Fruit fly (Drosophila melanogaster) whole organism, embryonic: ENCODE results near the gene peg.

Experiments used
- Atf-2 ChIP-seq: fragments of 200-800 bp; sonication (Bioruptor generic); optimal IDR thresholded peaks from 2 replicates; lab custom pipeline; 2016; ENCODE audit warnings: missing biosample characterization, missing genetic modification characterization
- BtbVII ChIP-seq: fragments of 200-800 bp; sonication (Bioruptor generic); optimal IDR thresholded peaks from 3 replicates; lab custom pipeline; 2017; ENCODE audit warnings: missing biosample characterization, mild to moderate bottlenecking, missing genetic modification characterization
- CG11695 ChIP-seq: fragments of 200-800 bp; sonication (Bioruptor generic); IDR thresholded peaks from 3 replicates; pipeline ENCODE4 v1.3.6; 2022; ENCODE audit warnings: missing biosample characterization, missing genetic modification characterization
- CG12219 ChIP-seq: fragments of 200-800 bp; sonication (Bioruptor generic); optimal IDR thresholded peaks from 3 replicates; lab custom pipeline; 2018; ENCODE audit warnings: missing biosample characterization, mild to moderate bottlenecking, missing genetic modification characterization
- CG12391 ChIP-seq: fragments of 200-800 bp; sonication (Bioruptor generic); optimal IDR thresholded peaks from 3 replicates; lab custom pipeline; 2018; ENCODE audit warnings: missing biosample characterization, mild to moderate bottlenecking, missing genetic modification characterization, moderate library complexity
- CG12769 ChIP-seq: fragments of 200-800 bp; sonication (Bioruptor generic); optimal IDR thresholded peaks from 2 replicates; lab custom pipeline; 2019; ENCODE audit warnings: missing biosample characterization, mild to moderate bottlenecking, missing genetic modification characterization, moderate library complexity
- CG13775 ChIP-seq: fragments of 200-800 bp; sonication (Bioruptor generic); optimal IDR thresholded peaks from 3 replicates; lab custom pipeline; 2017; ENCODE audit warnings: missing biosample characterization, mild to moderate bottlenecking, missing genetic modification characterization
- CG14667 ChIP-seq: fragments of 200-800 bp; sonication (Bioruptor generic); IDR thresholded peaks from 2 replicates; pipeline ENCODE4 v1.3.6; 2022; ENCODE audit warnings: missing biosample characterization, missing genetic modification characterization
- CG14860 ChIP-seq: fragments of 200-800 bp; sonication (Bioruptor generic); IDR thresholded peaks from 3 replicates; pipeline ENCODE4 v1.3.6; 2022; ENCODE audit warnings: missing biosample characterization, missing genetic modification characterization; ENCODE audit not compliant: partially characterized antibody
- CG15696 ChIP-seq: fragments of 200-800 bp; sonication (Bioruptor generic); optimal IDR thresholded peaks from 2 replicates; lab custom pipeline; 2019; ENCODE audit warnings: missing biosample characterization, mild to moderate bottlenecking, missing genetic modification characterization, moderate library complexity
- CG16813 ChIP-seq: fragments of 200-800 bp; sonication (Bioruptor generic); IDR thresholded peaks from 3 replicates; pipeline ENCODE4 v1.3.6; 2022; ENCODE audit warnings: missing biosample characterization, missing genetic modification characterization; ENCODE audit not compliant: partially characterized antibody
- CG18619 ChIP-seq: fragments of 200-800 bp; sonication (Bioruptor generic); optimal IDR thresholded peaks from 3 replicates; lab custom pipeline; 2017; ENCODE audit warnings: missing biosample characterization, mild to moderate bottlenecking, missing genetic modification characterization
- CG3065 ChIP-seq: fragments of 200-800 bp; sonication (Bioruptor generic); optimal IDR thresholded peaks from 2 replicates; lab custom pipeline; 2016; ENCODE audit warnings: missing biosample characterization, missing genetic modification characterization
- CG32767 ChIP-seq: fragments of 200-800 bp; sonication (Bioruptor generic); IDR thresholded peaks from 2 replicates; pipeline ENCODE4 v1.3.6; 2022; ENCODE audit warnings: missing biosample characterization, missing genetic modification characterization
- CG4424 ChIP-seq: fragments of 200-800 bp; sonication (Bioruptor generic); optimal IDR thresholded peaks from 3 replicates; lab custom pipeline; 2016; ENCODE audit warnings: missing biosample characterization, missing genetic modification characterization
- CG5180 ChIP-seq: fragments of 200-800 bp; sonication (Bioruptor generic); optimal IDR thresholded peaks from 3 replicates; lab custom pipeline; 2017; ENCODE audit warnings: missing biosample characterization, missing genetic modification characterization, mild to moderate bottlenecking, moderate library complexity, missing genetic modification reagents
- CG8388 ChIP-seq: fragments of 200-800 bp; sonication (Bioruptor generic); optimal IDR thresholded peaks from 2 replicates; lab custom pipeline; 2019; ENCODE audit warnings: missing biosample characterization, mild to moderate bottlenecking, missing genetic modification characterization, moderate library complexity
- Camta ChIP-seq: fragments of 200-800 bp; sonication (Bioruptor generic); optimal IDR thresholded peaks from 2 replicates; lab custom pipeline; 2016; ENCODE audit warnings: missing biosample characterization, missing genetic modification characterization
- D ChIP-seq, 2 experiments: fragments of 200-800 bp in 1 of 2; fragments of >200 bp in 1 of 2; sonication (Bioruptor generic) in 1 of 2; optimal IDR thresholded peaks; 2 replicates in 1 of 2; 3 replicates in 1 of 2; lab custom pipeline; 2017; ENCODE audit warnings: mild to moderate bottlenecking in 1 of 2, missing biosample characterization in 1 of 2, missing genetic modification characterization in 1 of 2, missing genetic modification reagents in 1 of 2
- Eip74EF ChIP-seq, 2 experiments: fragments of 200-800 bp in 1 of 2; fragments of >200 bp in 1 of 2; sonication (Bioruptor generic) in 1 of 2; optimal IDR thresholded peaks; 2 replicates each; lab custom pipeline; 2017 to 2019; ENCODE audit warnings: missing biosample characterization in 2 of 2, missing genetic modification characterization in 2 of 2, mild to moderate bottlenecking in 1 of 2, moderate library complexity in 1 of 2
- Fer3 ChIP-seq: fragments of 200-800 bp; sonication (Bioruptor generic); optimal IDR thresholded peaks from 2 replicates; lab custom pipeline; 2018; ENCODE audit warnings: missing biosample characterization, mild to moderate bottlenecking, missing genetic modification characterization, moderate library complexity
- HLH54F ChIP-seq: fragments of 200-800 bp; sonication (Bioruptor generic); optimal IDR thresholded peaks from 3 replicates; lab custom pipeline; 2016; ENCODE audit warnings: missing biosample characterization, missing genetic modification characterization
- Lim3 ChIP-seq: fragments of 200-800 bp; sonication (Bioruptor generic); IDR thresholded peaks from 2 replicates; pipeline ENCODE4 v1.3.6; 2022; ENCODE audit warnings: missing biosample characterization, missing genetic modification characterization
- Myb ChIP-seq: fragments of 200-800 bp; sonication (Bioruptor generic); optimal IDR thresholded peaks from 2 replicates; lab custom pipeline; 2016; ENCODE audit warnings: missing biosample characterization, missing genetic modification characterization
- Nf-YA ChIP-seq: fragments of 200-800 bp; sonication (Bioruptor generic); IDR thresholded peaks from 2 replicates; pipeline ENCODE4 v1.3.6; 2022; ENCODE audit warnings: missing biosample characterization, missing genetic modification characterization
- Sry-δ ChIP-seq: fragments of 200-800 bp; sonication (Bioruptor generic); optimal IDR thresholded peaks from 2 replicates; lab custom pipeline; 2016; ENCODE audit warnings: missing biosample characterization, missing genetic modification characterization
- bcd ChIP-seq: fragments of 200-800 bp; sonication (Bioruptor generic); optimal IDR thresholded peaks from 2 replicates; lab custom pipeline; 2017; ENCODE audit warnings: missing biosample characterization, mild to moderate bottlenecking, missing genetic modification characterization
- bsh ChIP-seq, 2 experiments: fragments of 200-800 bp; sonication (Bioruptor generic); optimal IDR thresholded peaks; 2 replicates each; lab custom pipeline; 2017 to 2018; ENCODE audit warnings: mild to moderate bottlenecking in 2 of 2, missing biosample characterization in 2 of 2, missing genetic modification characterization in 2 of 2, moderate library complexity in 1 of 2
- cg ChIP-seq: fragments of 200-800 bp; sonication (Bioruptor generic); optimal IDR thresholded peaks from 3 replicates; lab custom pipeline; 2019; ENCODE audit warnings: missing biosample characterization, mild to moderate bottlenecking, missing genetic modification characterization, moderate library complexity
- da ChIP-seq: fragments of 200-800 bp; sonication (Bioruptor generic); optimal IDR thresholded peaks from 2 replicates; lab custom pipeline; 2016; ENCODE audit warnings: missing biosample characterization, missing genetic modification characterization
- dan ChIP-seq: fragments of 200-800 bp; sonication (Bioruptor generic); IDR thresholded peaks from 2 replicates; pipeline ENCODE4 v1.3.6; 2022; ENCODE audit warnings: missing biosample characterization, missing genetic modification characterization
- ewg ChIP-seq: fragments of 200-800 bp; sonication (Bioruptor generic); optimal IDR thresholded peaks from 3 replicates; lab custom pipeline; 2017; ENCODE audit warnings: mild to moderate bottlenecking, missing biosample characterization, missing genetic modification reagents, missing genetic modification characterization
- exex ChIP-seq: fragments of 200-800 bp; sonication (Bioruptor generic); optimal IDR thresholded peaks from 4 replicates; lab custom pipeline; 2018; ENCODE audit warnings: missing biosample characterization, mild to moderate bottlenecking, missing genetic modification characterization, moderate library complexity
- eyg ChIP-seq: fragments of 200-800 bp; sonication (Bioruptor generic); optimal IDR thresholded peaks from 3 replicates; lab custom pipeline; 2016; ENCODE audit warnings: missing biosample characterization, missing genetic modification characterization
- fu2 ChIP-seq: fragments of 200-800 bp; sonication (Bioruptor generic); optimal IDR thresholded peaks from 2 replicates; lab custom pipeline; 2016; ENCODE audit warnings: missing biosample characterization, missing genetic modification characterization
- gcm ChIP-seq: fragments of 200-800 bp; sonication (Bioruptor generic); optimal IDR thresholded peaks from 2 replicates; lab custom pipeline; 2019; ENCODE audit warnings: missing biosample characterization, mild to moderate bottlenecking, missing genetic modification characterization, moderate library complexity
- gro ChIP-seq: fragments of 200-800 bp; sonication (Bioruptor generic); optimal IDR thresholded peaks from 2 replicates; lab custom pipeline; 2016; ENCODE audit warnings: missing biosample characterization, missing genetic modification characterization
- hb ChIP-seq: fragments of 200-800 bp; sonication (Bioruptor generic); IDR thresholded peaks from 3 replicates; pipeline ENCODE4 v1.3.6; 2022; ENCODE audit warnings: missing biosample characterization, missing genetic modification characterization; ENCODE audit not compliant: partially characterized antibody
- jumu ChIP-seq: fragments of 200-800 bp; sonication (Bioruptor generic); optimal IDR thresholded peaks from 3 replicates; lab custom pipeline; 2016; ENCODE audit warnings: missing biosample characterization, missing genetic modification characterization
- org-1 ChIP-seq: fragments of 200-800 bp; sonication (Bioruptor generic); optimal IDR thresholded peaks from 2 replicates; lab custom pipeline; 2017; ENCODE audit warnings: missing biosample characterization, missing genetic modification characterization
- pho ChIP-seq: fragments of 200-800 bp; sonication (Bioruptor generic); optimal IDR thresholded peaks from 2 replicates; lab custom pipeline; 2016; ENCODE audit warnings: missing biosample characterization, missing genetic modification characterization
- phol ChIP-seq: fragments of 200-800 bp; sonication (Bioruptor generic); optimal IDR thresholded peaks from 3 replicates; lab custom pipeline; 2018; ENCODE audit warnings: missing biosample characterization, mild to moderate bottlenecking, missing genetic modification characterization, moderate library complexity
- pnt ChIP-seq: fragments of 200-800 bp; sonication (Bioruptor generic); optimal IDR thresholded peaks from 3 replicates; lab custom pipeline; 2016; ENCODE audit warnings: missing biosample characterization, missing genetic modification characterization
- pum ChIP-seq: fragments of 200-800 bp; sonication (Bioruptor generic); optimal IDR thresholded peaks from 2 replicates; lab custom pipeline; 2016; ENCODE audit warnings: missing biosample characterization, missing genetic modification characterization
- salm ChIP-seq: fragments of 200-800 bp; sonication (Bioruptor generic); optimal IDR thresholded peaks from 2 replicates; lab custom pipeline; 2018; ENCODE audit warnings: missing biosample characterization, mild to moderate bottlenecking, missing genetic modification characterization
- sd ChIP-seq: fragments of 200-800 bp; sonication (Bioruptor generic); optimal IDR thresholded peaks from 3 replicates; lab custom pipeline; 2018; ENCODE audit warnings: missing biosample characterization, mild to moderate bottlenecking, missing genetic modification characterization, moderate library complexity
- seq ChIP-seq: fragments of 200-800 bp; sonication (Bioruptor generic); IDR thresholded peaks from 2 replicates; pipeline ENCODE4 v1.3.6; 2022; ENCODE audit warnings: missing biosample characterization, missing genetic modification characterization
- sna ChIP-seq: fragments of 200-800 bp; sonication (Bioruptor generic); IDR thresholded peaks from 2 replicates; pipeline ENCODE4 v1.3.6; 2022; ENCODE audit warnings: missing biosample characterization, missing genetic modification characterization; ENCODE audit not compliant: partially characterized antibody
- tin ChIP-seq: fragments of 200-800 bp; sonication (Bioruptor generic); optimal IDR thresholded peaks from 3 replicates; lab custom pipeline; 2016; ENCODE audit warnings: missing biosample characterization, missing genetic modification characterization

The peg gene

dm6 chr3R:20989657-20990056, 34.3 kb downstream of the peg start (continued):
- peak; percentile 17 for TF ChIP-seq Camta
- TF ChIP-seq CG14667 (GFP tag; lab: Robert Waterston, UW) = 0 out of 2 replicates have a peak, but pooled peaks have one; percentile 13
- TF ChIP-seq eyg (GFP tag; lab: Kevin White, UChicago) = no peak
- TF ChIP-seq org-1 = peak; percentile 39
- TF ChIP-seq Fer3 (tag; lab: Kevin White, UChicago) = peak; percentile 43
- 0 out of 2 replicates have a peak, but pooled peaks have one; percentile 29 for TF ChIP-seq CG32767 (GFP tag; lab: Robert Waterston, UW)
- no peak for TF ChIP-seq Lim3 (GFP tag; lab: Robert Waterston, UW)
- TF ChIP-seq pho (GFP tag; lab: Kevin White, UChicago) = peak; percentile 62
- TF ChIP-seq seq (GFP tag; lab: Robert Waterston, UW) = 0 out of 2 replicates have a peak, but pooled peaks have one; percentile 36
- peak; percentile 13 for TF ChIP-seq CG4424 (GFP tag; lab: Kevin White, UChicago)
- TF ChIP-seq Eip74EF (GFP tag; optimal IDR thresholded peaks at IDR 0.05; lab: Kevin White, UChicago) = peak in 1 of 2 experiments; percentile 46
- no peak for TF ChIP-seq sna (GFP tag; lab: Robert Waterston, UW)
- no peak for TF ChIP-seq Nf-YA (GFP tag; lab: Robert Waterston, UW)
- peak; percentile 39 for TF ChIP-seq CG12391 (tag; lab: Kevin White, UChicago)
- no peak for TF ChIP-seq CG14860 (GFP tag; lab: Robert Waterston, UW)
- TF ChIP-seq bsh (GFP tag; optimal IDR thresholded peaks at IDR 0.05; lab: Kevin White, UChicago) = no peak
- TF ChIP-seq HLH54F (GFP tag; lab: Kevin White, UChicago) = peak; percentile 26
- TF ChIP-seq CG11695 (GFP tag; lab: Robert Waterston, UW) = peak; percentile 64; the same call in 2 of the 3 replicates
- TF ChIP-seq cg (GFP tag; lab: Kevin White, UChicago) = no peak
- peak; percentile 36 for TF ChIP-seq gro (GFP tag; lab: Kevin White, UChicago)
- peak; percentile 64 for TF ChIP-seq CG18619 (GFP tag; lab: Kevin White, UChicago)
- peak; percentile 27 for TF ChIP-seq CG8388 (GFP tag; lab: Kevin White, UChicago)
- peak; percentile 33 for TF ChIP-seq CG15696 (tag; lab: Kevin White, UChicago)
- TF ChIP-seq CG12219 (GFP tag; lab: Kevin White, UChicago) = peak; percentile 13
- peak; percentile 68 for TF ChIP-seq Atf-2 (GFP tag; lab: Kevin White, UChicago)
- TF ChIP-seq CG3065 (GFP tag; lab: Kevin White, UChicago) = no peak
- peak; percentile 5 for TF ChIP-seq sd (tag; lab: Kevin White, UChicago)
- no peak for TF ChIP-seq CG16813
- no peak for TF ChIP-seq CG12769 (tag; lab: Kevin White, UChicago)
- TF ChIP-seq hb (GFP tag; lab: Robert Waterston, UW) = no peak
- TF ChIP-seq ewg = peak; percentile 23
- peak; percentile 43 for TF ChIP-seq pnt (GFP tag; lab: Kevin White, UChicago)
- peak; percentile 29 for TF ChIP-seq Sry-δ
- peak; percentile 13 for TF ChIP-seq tin (GFP tag; lab: Kevin White, UChicago)
- TF ChIP-seq exex (tag; lab: Kevin White, UChicago) = no peak
- no peak for TF ChIP-seq salm
- TF ChIP-seq D (optimal IDR thresholded peaks at IDR 0.05; lab: Kevin White, UChicago) = no peak
- peak; percentile 52 for TF ChIP-seq D (GFP tag; optimal IDR thresholded peaks at IDR 0.05; lab: Kevin White, UChicago)
- peak; percentile 37 for TF ChIP-seq fu2
- TF ChIP-seq pum = peak; percentile 34
- TF ChIP-seq bcd (GFP tag; lab: Kevin White, UChicago) = peak; percentile 69
- TF ChIP-seq gcm (GFP tag; lab: Kevin White, UChicago) = no peak
- TF ChIP-seq CG5180 (GFP tag; lab: Kevin White, UChicago) = no peak
- TF ChIP-seq da (GFP tag; lab: Kevin White, UChicago) = no peak
- TF ChIP-seq Myb (GFP tag; lab: Kevin White, UChicago) = peak; percentile 28
- no peak for TF ChIP-seq dan
- TF ChIP-seq CG13775 = peak; percentile 37
- TF ChIP-seq phol = peak; percentile 53
- TF ChIP-seq jumu (GFP tag; lab: Kevin White, UChicago) = peak; percentile 47
- peak; percentile 72 for TF ChIP-seq BtbVII (GFP tag; lab: Kevin White, UChicago)
